Worm (Caenorhabditis elegans) whole organism, L4 larva: ENCODE data around the gene R144.3.

Experiments
- aly-2 ChIP-seq: sonication (generic microtip); optimal IDR thresholded peaks from 2 replicates; lab custom pipeline; 2018; ENCODE audit warnings: missing biosample characterization, missing genetic modification characterization
- ama-1 ChIP-seq: fragments of 150-350 bp; optimal IDR thresholded peaks from 2 replicates; lab custom pipeline; 2014; ENCODE audit warnings: inconsistent platforms, mixed read lengths
- cey-2 ChIP-seq: sonication (generic microtip); optimal IDR thresholded peaks from 3 replicates; lab custom pipeline; 2017; ENCODE audit warnings: missing genetic modification characterization, mild to moderate bottlenecking, missing compliant biosample characterization, antibody characterized with exemption, borderline replicate concordance; ENCODE audit not compliant: insufficient read depth
- ctbp-1 ChIP-seq: fragments of 200-800 bp; sonication (Bioruptor generic); IDR thresholded peaks from 2 replicates; pipeline ENCODE4 v1.3.6; 2022; ENCODE audit warnings: missing genetic modification reagents, missing genetic modification characterization, missing compliant biosample characterization
- lir-3 ChIP-seq: sonication (generic microtip); optimal IDR thresholded peaks from 2 replicates; lab custom pipeline; 2016; ENCODE audit warnings: mild to moderate bottlenecking, missing genetic modification characterization, missing compliant biosample characterization
- mdl-1 ChIP-seq, 2 experiments: fragments of 150-350 bp in 1 of 2; sonication (generic microtip) in 1 of 2; optimal IDR thresholded peaks; 2 replicates each; lab custom pipeline; 2014 to 2017; ENCODE audit warnings: missing biosample characterization in 2 of 2, missing genetic modification characterization in 2 of 2
- nhr-77 ChIP-seq: fragments of 150-350 bp; optimal IDR thresholded peaks from 2 replicates; lab custom pipeline; 2014; ENCODE audit warnings: missing biosample characterization, missing genetic modification characterization
- pqm-1 ChIP-seq: sonication (generic microtip); optimal IDR thresholded peaks from 2 replicates; lab custom pipeline; 2017; ENCODE audit warnings: missing biosample characterization, missing genetic modification characterization
- rbr-2 ChIP-seq: sonication (generic microtip); optimal IDR thresholded peaks from 2 replicates; lab custom pipeline; 2016; ENCODE audit warnings: missing genotype, missing genetic modification characterization, missing compliant biosample characterization
- unc-130 ChIP-seq: sonication (generic microtip); optimal IDR thresholded peaks from 2 replicates; lab custom pipeline; 2016; ENCODE audit warnings: missing genetic modification reagents, missing genetic modification characterization, missing compliant biosample characterization

DNA sequence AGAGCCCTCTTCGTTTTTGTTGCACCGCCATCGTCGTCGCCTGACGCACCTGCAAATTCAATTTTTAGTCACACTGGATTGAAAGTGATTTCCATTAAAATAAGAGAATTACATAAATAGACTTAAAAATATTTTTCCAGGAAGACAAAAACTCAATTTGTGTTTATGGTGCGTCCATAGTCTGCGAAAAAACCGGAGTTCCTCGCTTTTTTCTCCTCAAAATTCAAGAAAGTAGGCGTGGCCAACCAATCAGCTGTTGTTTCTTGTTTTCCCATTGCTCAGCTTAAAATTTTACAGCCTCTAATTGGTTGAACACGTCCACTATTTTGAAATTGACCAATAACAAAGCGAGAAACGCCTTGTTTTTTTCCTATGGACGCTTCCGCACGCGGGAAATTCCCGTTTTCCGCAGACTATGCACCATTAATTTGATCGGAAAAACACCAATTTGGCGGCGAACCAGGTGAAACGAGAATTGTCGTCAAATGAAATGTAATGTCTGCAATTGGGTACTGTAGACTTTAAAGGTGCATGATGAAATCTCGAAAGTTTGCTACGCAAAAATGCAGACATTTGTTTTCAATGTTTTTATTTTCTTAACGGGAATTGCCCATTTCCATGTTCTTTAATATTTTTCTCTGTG is 37.2 kb upstream of the R144.3 start, which contains the start of gene C27F2.7:
- TF ChIP-seq cey-2 (tag; lab: Kevin White, UChicago) (no peak), ama-1 (lab: Kevin White, UChicago) (no peak), rbr-2 (tag; lab: Kevin White, UChicago) (no peak), lir-3 (tag; lab: Kevin White, UChicago) (no peak), mdl-1 (tag; optimal IDR thresholded peaks at IDR 0.05; lab: Kevin White, UChicago) (no peak), ctbp-1 (GFP tag; lab: Robert Waterston, UW) (no peak), nhr-77 (tag; lab: Kevin White, UChicago) (no peak), pqm-1 (tag; lab: Kevin White, UChicago) (no peak), unc-130 (peak; percentile 41), aly-2 (tag; lab: Kevin White, UChicago) (no peak)
